Worm (Caenorhabditis elegans) whole organism, young adult: ENCODE data around the gene kap-1.

Source experiments
- B0019.2 ChIP-seq: fragments of 200-800 bp; sonication (Bioruptor generic); conservative IDR thresholded peaks from 2 replicates; pipeline ENCODE4 v1.3.6; 2022; ENCODE audit warnings: missing genetic modification reagents, missing genetic modification characterization, missing compliant biosample characterization
- F22D6.2 ChIP-seq: sonication (generic microtip); optimal IDR thresholded peaks from 2 replicates; lab custom pipeline; 2016; ENCODE audit warnings: mild to moderate bottlenecking, missing genetic modification characterization, missing compliant biosample characterization
- F33H1.4 ChIP-seq: fragments of 200-800 bp; sonication (Bioruptor generic); IDR thresholded peaks from 2 replicates; pipeline ENCODE4 v1.3.6; 2022; ENCODE audit warnings: missing genetic modification reagents, missing genetic modification characterization, missing compliant biosample characterization
- F37B4.10 ChIP-seq: fragments of 200-800 bp; sonication (Bioruptor generic); IDR thresholded peaks from 2 replicates; pipeline ENCODE4 v1.3.6; 2022; ENCODE audit warnings: missing genetic modification characterization, missing compliant biosample characterization
- F55B11.4 ChIP-seq: sonication (generic microtip); optimal IDR thresholded peaks from 2 replicates; lab custom pipeline; 2016; ENCODE audit warnings: missing compliant biosample characterization, missing genetic modification characterization, borderline replicate concordance; ENCODE audit not compliant: insufficient read depth
- K11D2.4 ChIP-seq: fragments of 200-800 bp; sonication (Bioruptor generic); IDR thresholded peaks from 2 replicates; pipeline ENCODE4 v1.3.6; 2022; ENCODE audit warnings: missing genetic modification reagents, missing genetic modification characterization, missing compliant biosample characterization
- T07F8.4 ChIP-seq: sonication (generic microtip); optimal IDR thresholded peaks from 2 replicates; lab custom pipeline; 2016; ENCODE audit warnings: mild to moderate bottlenecking, missing genetic modification characterization, moderate library complexity, missing compliant biosample characterization
- atf-7 ChIP-seq: sonication (generic microtip); optimal IDR thresholded peaks from 2 replicates; lab custom pipeline; 2017; ENCODE audit warnings: mild to moderate bottlenecking, missing genetic modification characterization, missing compliant biosample characterization
- athp-1 ChIP-seq: sonication (generic microtip); optimal IDR thresholded peaks from 2 replicates; lab custom pipeline; 2017; ENCODE audit warnings: mild to moderate bottlenecking, missing genetic modification characterization, missing compliant biosample characterization
- attf-6 ChIP-seq: fragments of 200-800 bp; sonication (Bioruptor generic); IDR thresholded peaks from 2 replicates; pipeline ENCODE4 v1.3.6; 2022; ENCODE audit warnings: missing genetic modification reagents, missing genetic modification characterization, missing compliant biosample characterization
- bed-1 ChIP-seq: fragments of 200-800 bp; sonication (Bioruptor generic); IDR thresholded peaks from 2 replicates; pipeline ENCODE4 v1.3.6; 2022; ENCODE audit warnings: missing genetic modification reagents, missing genetic modification characterization, missing compliant biosample characterization
- cebp-1 ChIP-seq, 2 experiments: fragments of 200-800 bp in 1 of 2; sonication (Bioruptor generic) in 1 of 2; sonication (generic microtip) in 1 of 2; IDR thresholded peaks in 1 of 2; optimal IDR thresholded peaks in 1 of 2; 2 replicates each; pipeline versions ENCODE4 v1.3.6 to Lab custom; 2017 to 2022; ENCODE audit warnings: missing compliant biosample characterization in 2 of 2, missing genetic modification characterization in 2 of 2, mild to moderate bottlenecking in 1 of 2, missing genetic modification reagents in 1 of 2, moderate library complexity in 1 of 2
- ceh-27 ChIP-seq: fragments of 200-800 bp; sonication (Bioruptor generic); optimal IDR thresholded peaks from 2 replicates; lab custom pipeline; 2018; ENCODE audit warnings: mild to moderate bottlenecking, missing genetic modification characterization, moderate library complexity, missing compliant biosample characterization
- ceh-40 ChIP-seq: fragments of 200-800 bp; sonication (Bioruptor generic); IDR thresholded peaks from 2 replicates; pipeline ENCODE4 v1.3.6; 2022; ENCODE audit warnings: missing genetic modification characterization, missing compliant biosample characterization
- ceh-91 ChIP-seq: fragments of 200-800 bp; sonication (Bioruptor generic); IDR thresholded peaks from 2 replicates; pipeline ENCODE4 v1.3.6; 2022; ENCODE audit warnings: missing genetic modification reagents, missing genetic modification characterization, missing compliant biosample characterization
- dpl-1 ChIP-seq: fragments of 150-350 bp; optimal IDR thresholded peaks from 2 replicates; lab custom pipeline; 2014; ENCODE audit warnings: missing biosample characterization, missing genetic modification reagents, missing genetic modification characterization
- ets-4 ChIP-seq: fragments of 200-800 bp; sonication (Bioruptor generic); optimal IDR thresholded peaks from 2 replicates; lab custom pipeline; 2018; ENCODE audit warnings: mild to moderate bottlenecking, missing genetic modification characterization, missing compliant biosample characterization
- him-1 ChIP-seq: sonication (generic microtip); optimal IDR thresholded peaks from 2 replicates; lab custom pipeline; 2016; ENCODE audit warnings: missing genotype, missing genetic modification reagents, missing genetic modification characterization, missing compliant biosample characterization
- hmg-1.2 ChIP-seq: fragments of 200-800 bp; sonication (Bioruptor generic); IDR thresholded peaks from 2 replicates; pipeline ENCODE4 v1.3.6; 2022; ENCODE audit warnings: missing genetic modification reagents, missing genetic modification characterization, missing compliant biosample characterization
- let-526 ChIP-seq: fragments of 200-800 bp; sonication (Bioruptor generic); IDR thresholded peaks from 2 replicates; pipeline ENCODE4 v1.3.6; 2022; ENCODE audit warnings: missing genetic modification reagents, missing genetic modification characterization, missing compliant biosample characterization
- let-607 ChIP-seq, 2 experiments: fragments of 200-800 bp in 1 of 2; sonication (Bioruptor generic) in 1 of 2; sonication (generic microtip) in 1 of 2; optimal IDR thresholded peaks; 2 replicates each; lab custom pipeline; 2016 to 2018; ENCODE audit warnings: mild to moderate bottlenecking in 2 of 2, missing compliant biosample characterization in 2 of 2, missing genetic modification characterization in 2 of 2, moderate library complexity in 2 of 2, missing genotype in 1 of 2
- lin-40 ChIP-seq: sonication (generic microtip); optimal IDR thresholded peaks from 2 replicates; lab custom pipeline; 2016; ENCODE audit warnings: missing genetic modification characterization, mild to moderate bottlenecking, missing compliant biosample characterization, missing genotype, missing genetic modification reagents
- lin-54 ChIP-seq: fragments of 200-800 bp; sonication (Bioruptor generic); optimal IDR thresholded peaks from 2 replicates; lab custom pipeline; 2018; ENCODE audit warnings: mild to moderate bottlenecking, missing genetic modification characterization, missing compliant biosample characterization
- lir-1 ChIP-seq: fragments of 200-800 bp; sonication (Bioruptor generic); conservative IDR thresholded peaks from 2 replicates; pipeline ENCODE4 v1.3.6; 2022; ENCODE audit warnings: missing genetic modification reagents, missing genetic modification characterization, missing compliant biosample characterization
- lsl-1 ChIP-seq: fragments of 200-800 bp; sonication (Bioruptor generic); optimal IDR thresholded peaks from 2 replicates; lab custom pipeline; 2018; ENCODE audit warnings: mild to moderate bottlenecking, missing genetic modification characterization, moderate library complexity, missing compliant biosample characterization
- lsy-27 ChIP-seq: sonication (generic microtip); optimal IDR thresholded peaks from 2 replicates; lab custom pipeline; 2017; ENCODE audit warnings: missing genetic modification characterization, mild to moderate bottlenecking, missing compliant biosample characterization, antibody characterized with exemption, missing genotype, borderline replicate concordance; ENCODE audit not compliant: insufficient read depth
- madf-3 ChIP-seq: fragments of 200-800 bp; sonication (Bioruptor generic); IDR thresholded peaks from 2 replicates; pipeline ENCODE4 v1.3.6; 2022; ENCODE audit warnings: missing genetic modification reagents, missing genetic modification characterization, missing compliant biosample characterization
- madf-6 ChIP-seq: fragments of 200-800 bp; sonication (Bioruptor generic); IDR thresholded peaks from 2 replicates; pipeline ENCODE4 v1.3.6; 2022; ENCODE audit warnings: missing genetic modification reagents, missing genetic modification characterization, missing compliant biosample characterization
- mcd-1 ChIP-seq: fragments of 200-800 bp; sonication (Bioruptor generic); IDR thresholded peaks from 2 replicates; pipeline ENCODE4 v1.3.6; 2022; ENCODE audit warnings: missing genetic modification reagents, missing genetic modification characterization, missing compliant biosample characterization
- mes-4 ChIP-seq: sonication (generic microtip); optimal IDR thresholded peaks from 2 replicates; lab custom pipeline; 2016; ENCODE audit warnings: missing genotype, missing genetic modification characterization, missing compliant biosample characterization
- mxl-1 ChIP-seq: sonication (generic microtip); optimal IDR thresholded peaks from 2 replicates; lab custom pipeline; 2016; ENCODE audit warnings: missing genetic modification characterization, missing compliant biosample characterization
- nhr-179 ChIP-seq: sonication (generic microtip); optimal IDR thresholded peaks from 2 replicates; lab custom pipeline; 2016; ENCODE audit warnings: mild to moderate bottlenecking, missing genetic modification characterization, missing compliant biosample characterization
- pbrm-1 ChIP-seq: fragments of 200-800 bp; sonication (Bioruptor generic); IDR thresholded peaks from 2 replicates; pipeline ENCODE4 v1.3.6; 2022; ENCODE audit warnings: missing genetic modification reagents, missing genetic modification characterization, missing compliant biosample characterization
- somi-1 ChIP-seq: fragments of 200-800 bp; sonication (Bioruptor generic); optimal IDR thresholded peaks from 2 replicates; lab custom pipeline; 2018; ENCODE audit warnings: mild to moderate bottlenecking, missing genetic modification characterization, missing compliant biosample characterization
- ztf-28 ChIP-seq: fragments of 200-800 bp; sonication (Bioruptor generic); IDR thresholded peaks from 2 replicates; pipeline ENCODE4 v1.3.6; 2022; ENCODE audit warnings: missing genetic modification reagents, missing genetic modification characterization, missing compliant biosample characterization
- ztf-6 ChIP-seq: fragments of 200-800 bp; sonication (Bioruptor generic); IDR thresholded peaks from 2 replicates; pipeline ENCODE4 v1.3.6; 2022; ENCODE audit warnings: missing genetic modification reagents, missing genetic modification characterization, missing compliant biosample characterization

Gene kap-1

DNA sequence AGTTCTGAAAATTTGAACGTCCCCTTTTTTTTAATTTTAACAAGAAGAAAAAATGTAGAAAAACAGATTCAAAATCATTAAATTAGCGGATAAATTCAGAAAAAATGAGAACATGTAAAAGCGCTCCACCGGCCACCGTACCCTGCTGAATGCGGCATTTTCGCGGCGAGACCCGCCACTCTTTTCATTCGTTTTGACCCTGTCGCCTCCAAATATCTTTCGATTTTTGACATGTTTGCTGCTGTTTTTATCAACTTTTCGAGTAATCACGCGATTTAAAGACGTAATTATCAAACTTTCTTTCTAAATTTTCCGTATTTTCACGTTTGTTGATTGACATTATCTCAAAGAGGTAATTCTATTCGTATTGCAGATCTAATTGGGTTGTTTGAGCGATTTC, 2.4 kb upstream of the kap-1 start, which contains the start of gene gsp-2 (continued):
- no peak for TF ChIP-seq bed-1
- no peak for TF ChIP-seq athp-1 (tag; lab: Kevin White, UChicago)
- TF ChIP-seq F37B4.10 = no peak
- TF ChIP-seq let-607 (tag; optimal IDR thresholded peaks at IDR 0.05; lab: Kevin White, UChicago) = peak; percentile 59 to 76
- peak; percentile 69 for TF ChIP-seq ceh-27 (GFP tag; lab: Kevin White, UChicago)
- TF ChIP-seq hmg-1.2 (GFP tag; lab: Robert Waterston, UW) = peak; percentile 47; the same call in 1 of the 2 replicates
- no peak for TF ChIP-seq nhr-179 (tag; lab: Kevin White, UChicago)
- peak; percentile 90 for TF ChIP-seq F33H1.4
- TF ChIP-seq lin-40 = peak; percentile 6
- TF ChIP-seq atf-7 (tag; lab: Kevin White, UChicago) = peak; percentile 51
- no peak for TF ChIP-seq mxl-1
- no peak for TF ChIP-seq F55B11.4 (tag; lab: Kevin White, UChicago)
- TF ChIP-seq lsl-1 (GFP tag; lab: Kevin White, UChicago) = peak; percentile 87
- no peak for TF ChIP-seq him-1 (tag; lab: Kevin White, UChicago)
- TF ChIP-seq lsy-27 (tag; lab: Kevin White, UChicago) = peak; percentile 26
- TF ChIP-seq ceh-91 (GFP tag; lab: Robert Waterston, UW) = peak; percentile 36; the same call in 1 of the 2 replicates
- no peak for TF ChIP-seq ceh-40 (GFP tag; lab: Robert Waterston, UW)
- TF ChIP-seq dpl-1 (GFP tag; lab: Kevin White, UChicago) = peak; percentile 13
- peak; percentile 71; the same call in 1 of the 2 replicates for TF ChIP-seq madf-6 (GFP tag; lab: Robert Waterston, UW)
- TF ChIP-seq cebp-1 (GFP tag; IDR thresholded peaks at IDR 0.05; lab: Robert Waterston, UW) = no peak
- TF ChIP-seq cebp-1 (tag; optimal IDR thresholded peaks at IDR 0.05; lab: Kevin White, UChicago) = peak; percentile 69
- TF ChIP-seq ztf-28 (GFP tag; lab: Robert Waterston, UW) = no peak
- TF ChIP-seq lir-1 (GFP tag; lab: Robert Waterston, UW) = peak; percentile 62; the same call in 1 of the 2 replicates
- no peak for TF ChIP-seq T07F8.4 (tag; lab: Kevin White, UChicago)
- no peak for TF ChIP-seq mes-4 (tag; lab: Kevin White, UChicago)
- peak; percentile 84 for TF ChIP-seq mcd-1 (GFP tag; lab: Robert Waterston, UW)
- TF ChIP-seq ztf-6 (GFP tag; lab: Robert Waterston, UW) = no peak
- TF ChIP-seq madf-3 (GFP tag; lab: Robert Waterston, UW) = 0 out of 2 replicates have a peak, but pooled peaks have one; percentile 34
- no peak for TF ChIP-seq ets-4 (GFP tag; lab: Kevin White, UChicago)

DNA sequence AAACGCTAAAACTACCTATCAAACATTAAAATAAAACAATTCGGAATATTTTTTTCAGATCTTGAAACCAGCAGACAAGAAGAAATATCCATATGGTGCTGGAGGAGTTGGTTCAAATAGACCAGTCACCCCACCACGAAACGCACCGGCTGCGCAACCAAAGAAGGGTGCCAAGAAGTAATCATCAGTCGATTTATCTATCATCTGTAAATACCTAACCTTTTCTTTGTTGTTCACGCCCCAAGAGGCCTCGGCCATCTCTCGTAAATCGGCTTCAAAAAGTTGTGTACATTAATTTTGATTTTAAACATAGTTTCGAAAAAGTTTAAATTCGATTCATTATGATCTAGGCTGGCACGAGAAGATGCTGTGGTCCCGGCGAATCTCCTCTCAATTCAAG, 626 bp upstream of the kap-1 start:
- TF ChIP-seq F22D6.2 (tag; lab: Kevin White, UChicago) = no peak
- no peak for TF ChIP-seq B0019.2 (GFP tag; lab: Robert Waterston, UW)
- no peak for TF ChIP-seq let-526 (GFP tag; lab: Robert Waterston, UW)
- TF ChIP-seq let-607 (tag; optimal IDR thresholded peaks at IDR 0.05; lab: Kevin White, UChicago) = no peak
- 0 out of 2 replicates have a peak, but pooled peaks have one; percentile 22 for TF ChIP-seq madf-3 (GFP tag; lab: Robert Waterston, UW)
- TF ChIP-seq attf-6 (GFP tag; lab: Robert Waterston, UW) = no peak
- TF ChIP-seq K11D2.4 (GFP tag; lab: Robert Waterston, UW) = no peak
- 0 out of 2 replicates have a peak, but pooled peaks have one; percentile 4 for TF ChIP-seq pbrm-1 (GFP tag; lab: Robert Waterston, UW)
- TF ChIP-seq, all 124 proteins: peak for 2

DNA sequence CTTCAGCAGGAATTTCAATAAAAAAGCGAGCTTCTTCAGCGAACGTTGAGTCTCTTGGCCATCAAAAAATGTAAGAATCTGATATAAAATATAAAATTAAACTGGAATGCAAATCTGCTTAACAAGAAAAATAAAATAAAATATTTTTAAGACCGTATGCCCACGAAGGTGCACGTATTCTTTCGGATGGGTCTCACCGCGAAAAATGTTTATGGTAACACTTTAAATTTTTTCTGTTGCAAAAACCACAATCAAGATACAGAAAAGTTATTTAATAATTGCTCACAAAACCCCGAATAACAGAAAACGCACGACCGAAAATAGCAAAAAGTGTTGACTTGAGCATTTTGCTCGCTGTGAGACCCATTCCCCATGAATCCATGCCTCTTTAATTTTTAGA, 503 bp downstream of the kap-1 start:
- TF ChIP-seq lsl-1 (GFP tag; lab: Kevin White, UChicago) (peak; percentile 50), lin-54 (GFP tag; lab: Kevin White, UChicago) (no peak), somi-1 (GFP tag; lab: Kevin White, UChicago) (no peak), F33H1.4 (peak; percentile 59; the same call in 1 of the 2 replicates)
